Worm (Caenorhabditis elegans) whole organism, L3 larva: Measurements from ENCODE around the gene T13G4.7.

Experiments
- elt-2 ChIP-seq: sonication (generic microtip); optimal IDR thresholded peaks from 2 replicates; lab custom pipeline; 2016; ENCODE audit warnings: missing genetic modification reagents, mild to moderate bottlenecking, missing genetic modification characterization, missing compliant biosample characterization
- nhr-237 ChIP-seq: fragments of 150-350 bp; optimal IDR thresholded peaks from 2 replicates; lab custom pipeline; 2014; ENCODE audit warnings: missing biosample characterization, missing genetic modification characterization
- nhr-77 ChIP-seq: fragments of 150-350 bp; optimal IDR thresholded peaks from 2 replicates; lab custom pipeline; 2014; ENCODE audit warnings: missing biosample characterization, missing genetic modification characterization
- pqm-1 ChIP-seq: fragments of 150-350 bp; optimal IDR thresholded peaks from 2 replicates; lab custom pipeline; 2017; ENCODE audit warnings: missing biosample characterization, missing genetic modification characterization, inconsistent platforms
- snpc-4 ChIP-seq: fragments of 150-350 bp; optimal IDR thresholded peaks from 2 replicates; lab custom pipeline; 2014; ENCODE audit warnings: missing biosample characterization, missing genetic modification characterization
- unc-62 ChIP-seq: fragments of 150-350 bp; sonication (generic microtip); optimal IDR thresholded peaks from 4 replicates; lab custom pipeline; 2014; ENCODE audit warnings: missing biosample characterization, missing genetic modification reagents, missing genetic modification characterization

DNA sequence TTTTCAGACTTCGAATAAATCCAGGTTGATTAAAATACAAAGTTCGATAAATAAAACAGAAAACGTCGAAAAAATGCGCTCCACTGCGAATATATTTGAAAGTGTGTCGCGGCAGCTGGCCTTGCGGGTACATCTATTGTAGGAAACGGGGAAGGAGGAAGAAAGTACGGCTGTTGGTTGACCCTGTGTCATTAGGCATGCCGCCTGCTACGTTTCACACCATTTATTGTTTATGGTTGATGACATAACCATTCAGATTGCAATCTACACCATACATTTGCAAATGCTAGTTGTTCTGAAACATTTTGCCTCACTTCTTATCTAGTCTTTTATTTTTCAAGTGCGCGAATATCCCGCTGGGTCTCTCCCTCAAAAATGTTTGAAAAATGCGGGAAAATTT, 14.3 kb downstream of the T13G4.7 start, which contains the start of gene T13G4.4:
- TF ChIP-seq unc-62 (GFP tag; lab: Kevin White, UChicago), result no peak
- TF ChIP-seq nhr-237 (tag; lab: Kevin White, UChicago), result no peak
- no peak for TF ChIP-seq nhr-77 (tag; lab: Kevin White, UChicago)
- no peak for TF ChIP-seq snpc-4 (tag; lab: Kevin White, UChicago)
- TF ChIP-seq pqm-1, result no peak
- no peak for TF ChIP-seq elt-2
